Fruit fly (Drosophila melanogaster): Measurements from ENCODE around the gene Nelf-A.

Nelf-A gene

dm6 chr3R:21176663-21177145, 46.8 kb upstream of the Nelf-A start (continued):
- TF ChIP-seq CG9817 (tag; optimal IDR thresholded peaks at IDR 0.05) (no peak), CG12071 (GFP tag; optimal IDR thresholded peaks at IDR 0.05) (peak; percentile 57), CG6765 (GFP tag; optimal IDR thresholded peaks at IDR 0.05) (peak; percentile 59), prd (optimal IDR thresholded peaks at IDR 0.05) (no peak), prd (GFP tag; IDR thresholded peaks at IDR 0.05) (no peak; the same call in 2 of the 3 replicates), Med (GFP tag) (peak; percentile 85), Fer1 (GFP tag; optimal IDR thresholded peaks at IDR 0.05) (peak; percentile 36), Hmr (GFP tag; optimal IDR thresholded peaks at IDR 0.05) (peak; percentile 66), chn (GFP tag; optimal IDR thresholded peaks at IDR 0.05) (no peak), disco-r (GFP tag; optimal IDR thresholded peaks at IDR 0.05) (no peak), CG11398 (GFP tag; optimal IDR thresholded peaks at IDR 0.05) (no peak), CG13894 (tag; optimal IDR thresholded peaks at IDR 0.05) (peak; percentile 89), Dfd (GFP tag; optimal IDR thresholded peaks at IDR 0.05) (no peak), CG10274 (GFP tag; optimal IDR thresholded peaks at IDR 0.05) (no peak), az2 (GFP tag; optimal IDR thresholded peaks at IDR 0.05) (no peak), Sin3A (optimal IDR thresholded peaks at IDR 0.05) (no peak), bowl (GFP tag; IDR thresholded peaks at IDR 0.05) (no peak), NC2β (GFP tag; optimal IDR thresholded peaks at IDR 0.05) (no peak), CG3407 (GFP tag; optimal IDR thresholded peaks at IDR 0.05) (peak; percentile 43), CG31441 (GFP tag; IDR thresholded peaks at IDR 0.05) (peak; percentile 50; the same call in 1 of the 2 replicates), Ada2b (GFP tag; IDR thresholded peaks at IDR 0.05) (no peak), croc (GFP tag; conservative IDR thresholded peaks at IDR 0.05) (no peak), CG6689 (GFP tag; IDR thresholded peaks at IDR 0.05) (0 out of 2 replicates have a peak, but pooled peaks have one; percentile 8), Dbx (GFP tag; IDR thresholded peaks at IDR 0.05) (peak; percentile 46; the same call in 1 of the 3 replicates), CG18764 (GFP tag; optimal IDR thresholded peaks at IDR 0.05) (no peak), Ets65A (GFP tag) (peak; percentile 20), CoRest (tag; optimal IDR thresholded peaks at IDR 0.05) (no peak), CG4404 (GFP tag; IDR thresholded peaks at IDR 0.05) (no peak), Neu2 (GFP tag; optimal IDR thresholded peaks at IDR 0.05; ENCODE audit: borderline replicate concordance) (no peak), klu (GFP tag; IDR thresholded peaks at IDR 0.05) (no peak), grn (GFP tag; optimal IDR thresholded peaks at IDR 0.05) (no peak), kni (GFP tag; optimal IDR thresholded peaks at IDR 0.05) (peak; percentile 55), GATAe (GFP tag; conservative IDR thresholded peaks at IDR 0.05) (no peak), CG15269 (tag; optimal IDR thresholded peaks at IDR 0.05) (peak; percentile 12), Hr3 (GFP tag; optimal IDR thresholded peaks at IDR 0.05) (no peak), kay (GFP tag; optimal IDR thresholded peaks at IDR 0.05) (no peak), ems (GFP tag; optimal IDR thresholded peaks at IDR 0.05) (no peak), CG7271 (tag; optimal IDR thresholded peaks at IDR 0.05) (no peak), CG33557 (GFP tag; optimal IDR thresholded peaks at IDR 0.05) (no peak), amos (GFP tag; IDR thresholded peaks at IDR 0.05; ENCODE audit: partially characterized antibody) (no peak), Mes4 (GFP tag; optimal IDR thresholded peaks at IDR 0.05) (no peak), slp2 (GFP tag; optimal IDR thresholded peaks at IDR 0.05) (no peak), CG3281 (GFP tag; optimal IDR thresholded peaks at IDR 0.05) (peak; percentile 49), CG3163 (GFP tag; optimal IDR thresholded peaks at IDR 0.05) (no peak), D19A (tag; optimal IDR thresholded peaks at IDR 0.05) (peak; percentile 21), CG6854 (GFP tag; optimal IDR thresholded peaks at IDR 0.05) (peak; percentile 42), Xbp1 (GFP tag; optimal IDR thresholded peaks at IDR 0.05) (peak; percentile 13), CG7839 (tag; optimal IDR thresholded peaks at IDR 0.05) (peak; percentile 21), CG10462 (GFP tag; optimal IDR thresholded peaks at IDR 0.05) (no peak), CG13287 (GFP tag; IDR thresholded peaks at IDR 0.05; ENCODE audit: partially characterized antibody) (no peak), CG12104 (GFP tag; optimal IDR thresholded peaks at IDR 0.05) (no peak), CG32532 (GFP tag; IDR thresholded peaks at IDR 0.05) (peak; percentile 72)
